Fruit fly (Drosophila melanogaster) whole organism, prepupa: ENCODE results near the gene Cp7Fa.
A peak's percentile ranks its signal among the peaks of the same experiment; 100 is the strongest.

Experiments used
- Blimp-1 ChIP-seq: fragments of 200-800 bp; sonication (Bioruptor generic); optimal IDR thresholded peaks from 3 replicates; lab custom pipeline; 2017; ENCODE audit warnings: missing biosample characterization, missing genetic modification characterization, mild to moderate bottlenecking, moderate library complexity, missing genetic modification reagents
- CG10669 ChIP-seq: fragments of 200-800 bp; sonication (Bioruptor generic); optimal IDR thresholded peaks from 3 replicates; lab custom pipeline; 2018; ENCODE audit warnings: missing biosample characterization, mild to moderate bottlenecking, missing genetic modification characterization, moderate library complexity
- CG11762 ChIP-seq: fragments of 200-800 bp; sonication (Bioruptor generic); optimal IDR thresholded peaks from 3 replicates; lab custom pipeline; 2016; ENCODE audit warnings: missing biosample characterization, missing genetic modification characterization; ENCODE audit not compliant: insufficient read depth
- CG11902 ChIP-seq: fragments of 200-800 bp; sonication (Bioruptor generic); optimal IDR thresholded peaks from 3 replicates; lab custom pipeline; 2016; ENCODE audit warnings: missing biosample characterization, missing genetic modification characterization
- CG15336 ChIP-seq: fragments of 200-800 bp; sonication (Bioruptor generic); IDR thresholded peaks from 2 replicates; pipeline ENCODE4 v1.3.6; 2022; ENCODE audit warnings: missing biosample characterization, missing genetic modification characterization
- CG3032 ChIP-seq: fragments of 200-800 bp; optimal IDR thresholded peaks from 2 replicates; lab custom pipeline; 2019; ENCODE audit warnings: missing biosample characterization, mild to moderate bottlenecking, missing genetic modification characterization, moderate library complexity
- CG31627 ChIP-seq: fragments of 200-800 bp; sonication (Bioruptor generic); optimal IDR thresholded peaks from 3 replicates; lab custom pipeline; 2016; ENCODE audit warnings: missing biosample characterization, missing genetic modification characterization
- CG32006 ChIP-seq: fragments of 200-800 bp; sonication (Bioruptor generic); optimal IDR thresholded peaks from 3 replicates; lab custom pipeline; 2017; ENCODE audit warnings: missing biosample characterization, mild to moderate bottlenecking, missing genetic modification characterization
- CG6163 ChIP-seq: fragments of 200-800 bp; sonication (Bioruptor generic); IDR thresholded peaks from 3 replicates; pipeline ENCODE4 v1.3.6; 2022; ENCODE audit warnings: missing biosample characterization, missing genetic modification characterization
- CG6792 ChIP-seq: fragments of 200-800 bp; sonication (Bioruptor generic); optimal IDR thresholded peaks from 3 replicates; lab custom pipeline; 2016; ENCODE audit warnings: missing biosample characterization, missing genetic modification characterization
- CG6808 ChIP-seq: fragments of 200-800 bp; sonication (Bioruptor generic); optimal IDR thresholded peaks from 3 replicates; lab custom pipeline; 2017; ENCODE audit warnings: missing biosample characterization, missing genetic modification characterization, mild to moderate bottlenecking, moderate library complexity, missing genetic modification reagents
- CG6854 ChIP-seq: fragments of 200-800 bp; sonication (Bioruptor generic); optimal IDR thresholded peaks from 2 replicates; lab custom pipeline; 2017; ENCODE audit warnings: missing biosample characterization, mild to moderate bottlenecking, missing genetic modification characterization
- CG8319 ChIP-seq: fragments of 200-800 bp; sonication (Bioruptor generic); optimal IDR thresholded peaks from 3 replicates; lab custom pipeline; 2016; ENCODE audit warnings: missing biosample characterization, missing genetic modification characterization
- CG8632 ChIP-seq: fragments of 200-800 bp; sonication (Bioruptor generic); optimal IDR thresholded peaks from 3 replicates; lab custom pipeline; 2016; ENCODE audit warnings: missing biosample characterization, missing genetic modification characterization
- CG9139 ChIP-seq: fragments of 200-800 bp; sonication (Bioruptor generic); optimal IDR thresholded peaks from 3 replicates; lab custom pipeline; 2017; ENCODE audit warnings: missing biosample characterization, mild to moderate bottlenecking, missing genetic modification characterization
- Ets96B ChIP-seq: fragments of 200-800 bp; optimal IDR thresholded peaks from 2 replicates; lab custom pipeline; 2019; ENCODE audit warnings: missing biosample characterization, mild to moderate bottlenecking, missing genetic modification characterization, moderate library complexity
- Gug ChIP-seq: fragments of 200-800 bp; sonication (Bioruptor generic); IDR thresholded peaks from 2 replicates; pipeline ENCODE4 v1.3.6; 2022; ENCODE audit warnings: missing biosample characterization, missing genetic modification characterization
- Hr38 ChIP-seq: sonication (Bioruptor generic); optimal IDR thresholded peaks from 2 replicates; lab custom pipeline; 2016; ENCODE audit warnings: missing biosample characterization, missing genetic modification characterization
- Met ChIP-seq: fragments of 200-800 bp; sonication (Bioruptor generic); optimal IDR thresholded peaks from 3 replicates; lab custom pipeline; 2016; ENCODE audit warnings: missing biosample characterization, missing genetic modification characterization
- Smox ChIP-seq: fragments of 200-800 bp; sonication (Bioruptor generic); optimal IDR thresholded peaks from 3 replicates; lab custom pipeline; 2016; ENCODE audit warnings: missing biosample characterization, missing genetic modification characterization
- Sox15 ChIP-seq: fragments of 200-800 bp; sonication (Bioruptor generic); optimal IDR thresholded peaks from 3 replicates; lab custom pipeline; 2016; ENCODE audit warnings: missing biosample characterization, missing genetic modification characterization
- achi ChIP-seq: fragments of 200-800 bp; sonication (Bioruptor generic); optimal IDR thresholded peaks from 3 replicates; lab custom pipeline; 2016; ENCODE audit warnings: missing biosample characterization, missing genetic modification characterization
- dac ChIP-seq: fragments of 200-800 bp; sonication (Bioruptor generic); optimal IDR thresholded peaks from 2 replicates; lab custom pipeline; 2017; ENCODE audit warnings: missing biosample characterization, mild to moderate bottlenecking, missing genetic modification characterization
- dsx ChIP-seq: fragments of 200-800 bp; optimal IDR thresholded peaks from 3 replicates; lab custom pipeline; 2019; ENCODE audit warnings: missing biosample characterization, mild to moderate bottlenecking, missing genetic modification characterization, moderate library complexity; ENCODE audit not compliant: poor library complexity, severe bottlenecking
- eg ChIP-seq: fragments of 200-800 bp; sonication (Bioruptor generic); IDR thresholded peaks from 3 replicates; pipeline ENCODE4 v1.3.6; 2022; ENCODE audit warnings: missing biosample characterization, missing genetic modification characterization
- esn ChIP-seq: fragments of 200-800 bp; sonication (Bioruptor generic); optimal IDR thresholded peaks from 2 replicates; lab custom pipeline; 2016; ENCODE audit warnings: missing biosample characterization, mild to moderate bottlenecking, missing genetic modification characterization, moderate library complexity
- fd59A ChIP-seq: fragments of 200-800 bp; sonication (Bioruptor generic); optimal IDR thresholded peaks from 2 replicates; lab custom pipeline; 2017; ENCODE audit warnings: missing biosample characterization, mild to moderate bottlenecking, missing genetic modification characterization, missing genetic modification reagents
- net ChIP-seq: fragments of 200-800 bp; sonication (Bioruptor generic); optimal IDR thresholded peaks from 3 replicates; lab custom pipeline; 2016; ENCODE audit warnings: missing biosample characterization, missing genetic modification characterization
- salr ChIP-seq, 2 experiments: fragments of 200-800 bp; sonication (Bioruptor generic); optimal IDR thresholded peaks; 3 replicates each; lab custom pipeline; 2016 to 2018; ENCODE audit warnings: missing biosample characterization in 2 of 2, missing genetic modification characterization in 2 of 2, mild to moderate bottlenecking in 1 of 2
- spab ChIP-seq: fragments of 200-800 bp; sonication (Bioruptor generic); optimal IDR thresholded peaks from 2 replicates; lab custom pipeline; 2017; ENCODE audit warnings: missing biosample characterization, mild to moderate bottlenecking, missing genetic modification characterization, missing genetic modification reagents
- ss ChIP-seq, 2 experiments: fragments of 200-800 bp; sonication (Bioruptor generic); optimal IDR thresholded peaks; 2 replicates in 1 of 2; 3 replicates in 1 of 2; lab custom pipeline; 2017 to 2018; ENCODE audit warnings: mild to moderate bottlenecking in 2 of 2, missing biosample characterization in 2 of 2, missing genetic modification characterization in 2 of 2, moderate library complexity in 1 of 2
- svp ChIP-seq: fragments of 200-800 bp; sonication (Bioruptor generic); peaks from one replicate; lab custom pipeline; 2016; ENCODE audit warnings: missing biosample characterization, missing genetic modification characterization
- topi ChIP-seq: fragments of 200-800 bp; sonication (Bioruptor generic); optimal IDR thresholded peaks from 3 replicates; lab custom pipeline; 2016; ENCODE audit warnings: missing biosample characterization, missing genetic modification characterization

Gene Cp7Fa

dm6 chrX:8444883-8445572 is 25.7 kb upstream of the Cp7Fa start:
- TF ChIP-seq CG3032 (tag; lab: Kevin White, UChicago) (no peak), esn (GFP tag; lab: Kevin White, UChicago) (peak; percentile 14)

dm6 chrX:8447166-8447565 is 23.5 kb upstream of the Cp7Fa start:
- TF ChIP-seq CG32006 (GFP tag; lab: Kevin White, UChicago) = no peak
- TF ChIP-seq ss (GFP tag; optimal IDR thresholded peaks at IDR 0.05; lab: Kevin White, UChicago) = no peak
- TF ChIP-seq spab (GFP tag; lab: Kevin White, UChicago) = no peak
- TF ChIP-seq CG6163 (GFP tag; lab: Robert Waterston, UW) = no peak
- TF ChIP-seq CG8632 (GFP tag; lab: Kevin White, UChicago) = no peak
- TF ChIP-seq CG11902 (GFP tag; lab: Kevin White, UChicago) = no peak
- TF ChIP-seq dsx (GFP tag; lab: Kevin White, UChicago) = no peak
- no peak for TF ChIP-seq CG6854 (GFP tag; lab: Kevin White, UChicago)
- TF ChIP-seq CG6808 (GFP tag; lab: Kevin White, UChicago) = no peak
- TF ChIP-seq dac (GFP tag; lab: Kevin White, UChicago) = no peak
- no peak for TF ChIP-seq fd59A (GFP tag; lab: Kevin White, UChicago)
- no peak for TF ChIP-seq achi
- TF ChIP-seq Smox (GFP tag; lab: Kevin White, UChicago) = no peak
- no peak for TF ChIP-seq CG6792 (GFP tag; lab: Kevin White, UChicago)
- no peak for TF ChIP-seq Met
- no peak for TF ChIP-seq CG8319 (GFP tag; lab: Kevin White, UChicago)

dm6 chrX:8448171-8448570 is 22.5 kb upstream of the Cp7Fa start:
- TF ChIP-seq esn (GFP tag; lab: Kevin White, UChicago) = no peak
- TF ChIP-seq CG6854 (GFP tag; lab: Kevin White, UChicago) = no peak
- TF ChIP-seq CG6792 (GFP tag; lab: Kevin White, UChicago) = no peak
- TF ChIP-seq CG8632 (GFP tag; lab: Kevin White, UChicago) = no peak
- TF ChIP-seq fd59A (GFP tag; lab: Kevin White, UChicago) = no peak
- TF ChIP-seq net (GFP tag; lab: Kevin White, UChicago) = no peak

- TF ChIP-seq CG11762 (GFP tag; lab: Kevin White, UChicago) (no peak), Sox15 (GFP tag; lab: Kevin White, UChicago) (no peak), CG15336 (GFP tag; lab: Robert Waterston, UW) (no peak), CG9139 (GFP tag; lab: Kevin White, UChicago) (no peak), svp (no peak), topi (GFP tag; lab: Kevin White, UChicago) (no peak), Hr38 (GFP tag; lab: Kevin White, UChicago) (no peak), dsx (GFP tag; lab: Kevin White, UChicago) (no peak), CG3032 (tag; lab: Kevin White, UChicago) (no peak), spab (GFP tag; lab: Kevin White, UChicago) (no peak), salr (GFP tag; optimal IDR thresholded peaks at IDR 0.05; lab: Kevin White, UChicago) (no peak), CG8632 (GFP tag; lab: Kevin White, UChicago) (no peak), CG10669 (GFP tag; lab: Kevin White, UChicago) (no peak), Ets96B (tag; lab: Kevin White, UChicago) (no peak), dac (GFP tag; lab: Kevin White, UChicago) (no peak), CG31627 (GFP tag; lab: Kevin White, UChicago) (no peak), eg (GFP tag; lab: Robert Waterston, UW) (no peak), Blimp-1 (GFP tag; lab: Kevin White, UChicago) (no peak), Gug (GFP tag; lab: Robert Waterston, UW) (no peak)
These were observed 20.3 kb upstream of the Cp7Fa start for dm6 chrX:8450214-8450904.
